Worm (Caenorhabditis elegans): Measurements from ENCODE around the gene T07F10.5.

Gene T07F10.5

DNA sequence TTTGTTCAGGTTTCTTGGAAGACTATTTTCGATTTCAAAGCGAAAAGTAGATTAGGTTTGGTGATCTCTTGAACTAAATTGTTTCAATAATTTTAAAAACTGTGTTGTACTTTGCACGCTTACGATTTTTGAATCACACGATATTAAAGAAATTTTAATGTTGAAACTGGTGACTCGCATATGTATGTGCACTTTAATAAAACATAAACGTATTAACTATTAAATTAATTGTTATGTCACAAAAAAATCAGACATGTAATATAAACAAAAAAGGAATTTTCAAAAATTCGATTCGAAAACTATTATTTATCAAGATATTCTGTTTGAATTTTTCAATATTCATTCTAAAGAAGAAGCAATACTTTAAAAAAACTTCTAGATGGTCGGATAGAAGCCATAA is 38.5 kb upstream of the T07F10.5 start, which contains the start of gene ugt-15:
ugt-15 (plus strand) TSS at position 301 of the 400 bp plus-strand sequence.
- TF ChIP-seq nhr-80 (tag; optimal IDR thresholded peaks at IDR 0.05), result peak; percentile 18
- TF ChIP-seq nfyb-1 (GFP tag; IDR thresholded peaks at IDR 0.05), result no peak

ce11 chrV:12835388-12835787 is 30.3 kb upstream of the T07F10.5 start, which contains the start of gene C44H9.4:
C44H9.4 (plus strand) TSS chrV:12835688.
- TF ChIP-seq ceh-27 (GFP tag; optimal IDR thresholded peaks at IDR 0.05), result no peak
- no peak for TF ChIP-seq Y56A3A.18 (GFP tag; IDR thresholded peaks at IDR 0.05)
- no peak for TF ChIP-seq ZK185.1 (tag; optimal IDR thresholded peaks at IDR 0.05; ENCODE audit: poor library complexity, severe bottlenecking)
- TF ChIP-seq somi-1 (GFP tag; optimal IDR thresholded peaks at IDR 0.05), result no peak
- no peak for TF ChIP-seq pha-4 (tag; optimal IDR thresholded peaks at IDR 0.05)
- TF ChIP-seq rpc-1 (optimal IDR thresholded peaks at IDR 0.05), result no peak
- TF ChIP-seq rpc-1 (tag; optimal IDR thresholded peaks at IDR 0.05), result no peak
- TF ChIP-seq F57C9.4 (tag; optimal IDR thresholded peaks at IDR 0.05), result no peak
- no peak for TF ChIP-seq Y67H2A.10 (GFP tag; conservative IDR thresholded peaks at IDR 0.05)
- TF ChIP-seq B0019.2 (GFP tag; conservative IDR thresholded peaks at IDR 0.05), result no peak
- TF ChIP-seq snpc-3.4 (tag; optimal IDR thresholded peaks at IDR 0.05), result no peak
- no peak for TF ChIP-seq lin-26 (GFP tag; IDR thresholded peaks at IDR 0.05)
- no peak for TF ChIP-seq ets-4 (GFP tag; optimal IDR thresholded peaks at IDR 0.05)
- no peak for TF ChIP-seq attf-5 (GFP tag; optimal IDR thresholded peaks at IDR 0.05)
- TF ChIP-seq sptf-2 (GFP tag; optimal IDR thresholded peaks at IDR 0.05), result no peak
- no peak for TF ChIP-seq rcor-1 (GFP tag; IDR thresholded peaks at IDR 0.05)

DNA sequence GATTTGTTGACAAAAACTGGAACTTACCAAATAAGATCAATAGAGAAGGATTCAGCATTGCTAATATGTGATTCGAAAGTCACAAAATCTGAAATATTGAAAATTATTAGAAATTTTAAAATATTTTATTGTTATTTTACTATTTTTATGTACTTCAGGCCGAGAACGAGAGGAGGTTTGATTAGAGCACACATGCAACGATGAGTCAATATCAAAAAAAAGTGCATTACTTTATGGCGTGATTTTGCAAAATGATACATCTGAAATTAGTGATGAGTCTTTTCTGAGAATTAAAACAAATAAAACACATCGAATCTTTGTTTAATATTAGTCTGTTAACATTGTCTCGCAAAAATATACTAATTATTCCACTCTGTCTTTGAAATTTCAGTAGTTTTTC is 21.0 kb upstream of the T07F10.5 start:
- TF ChIP-seq F57C9.4 (tag; optimal IDR thresholded peaks at IDR 0.05), result no peak
- TF ChIP-seq F49E8.2 (tag; optimal IDR thresholded peaks at IDR 0.05; ENCODE audit: insufficient read depth), result no peak
- TF ChIP-seq cebp-2 (GFP tag; IDR thresholded peaks at IDR 0.05), result no peak
- TF ChIP-seq F23B12.7 (tag; optimal IDR thresholded peaks at IDR 0.05; ENCODE audit: insufficient read depth), result no peak
- TF ChIP-seq cebp-1 (GFP tag; IDR thresholded peaks at IDR 0.05), result no peak
- TF ChIP-seq cebp-1 (tag; optimal IDR thresholded peaks at IDR 0.05), result no peak
- no peak for TF ChIP-seq rcor-1 (GFP tag; IDR thresholded peaks at IDR 0.05)
- TF ChIP-seq egrh-3 (GFP tag; IDR thresholded peaks at IDR 0.05), result no peak
- TF ChIP-seq him-1 (tag; optimal IDR thresholded peaks at IDR 0.05), result no peak
- TF ChIP-seq ceh-79 (tag; optimal IDR thresholded peaks at IDR 0.05), result no peak
- no peak for TF ChIP-seq ccch-3 (GFP tag; optimal IDR thresholded peaks at IDR 0.05)
- TF ChIP-seq ztf-18 (tag; optimal IDR thresholded peaks at IDR 0.05), result no peak
- no peak for TF ChIP-seq let-526 (GFP tag; IDR thresholded peaks at IDR 0.05)

ce11 chrV:12845247-12845646 is 20.5 kb upstream of the T07F10.5 start, which contains the start of gene C44H9.6:
C44H9.6 (minus strand) TSS chrV:12845347.
- TF ChIP-seq lsy-27 (tag; optimal IDR thresholded peaks at IDR 0.05; ENCODE audit: borderline replicate concordance, insufficient read depth) (no peak), snpc-1.3 (tag; optimal IDR thresholded peaks at IDR 0.05; ENCODE audit: insufficient read depth) (no peak), Y53F4B.3 (GFP tag; IDR thresholded peaks at IDR 0.05) (no peak), B0035.1 (tag; optimal IDR thresholded peaks at IDR 0.05) (no peak), ceh-91 (GFP tag; IDR thresholded peaks at IDR 0.05) (no peak), Y53G8AR.9 (GFP tag; conservative IDR thresholded peaks at IDR 0.05) (no peak), nhr-80 (tag; optimal IDR thresholded peaks at IDR 0.05) (peak; percentile 45), akir-1 (GFP tag; optimal IDR thresholded peaks at IDR 0.05) (no peak), Y79H2A.3 (GFP tag; conservative IDR thresholded peaks at IDR 0.05) (no peak)
